Worm (Caenorhabditis elegans): ENCODE results near the gene srg-7.

srg-7 gene

ce11 chrIII:6298131-6298530 is 30.2 kb upstream of the srg-7 start, which contains the start of gene F47D12.3:
Gene F47D12.3 (plus strand): TSS chrIII:6298461.
- TF ChIP-seq nhr-28 (tag; optimal IDR thresholded peaks at IDR 0.05) (no peak), mls-2 (tag; optimal IDR thresholded peaks at IDR 0.05) (no peak), lsy-2 (tag; optimal IDR thresholded peaks at IDR 0.05) (no peak), tbx-8 (GFP tag; optimal IDR thresholded peaks at IDR 0.05) (no peak), bed-3 (GFP tag; optimal IDR thresholded peaks at IDR 0.05) (no peak), ham-2 (GFP tag; optimal IDR thresholded peaks at IDR 0.05) (no peak), drap-1 (GFP tag; optimal IDR thresholded peaks at IDR 0.05) (no peak), nhr-12 (tag; optimal IDR thresholded peaks at IDR 0.05) (no peak), ces-1 (GFP tag; optimal IDR thresholded peaks at IDR 0.05) (no peak), elt-3 (tag; optimal IDR thresholded peaks at IDR 0.05) (no peak), lin-32 (GFP tag; optimal IDR thresholded peaks at IDR 0.05) (no peak), unc-39 (tag; optimal IDR thresholded peaks at IDR 0.05) (no peak), sem-2 (GFP tag; optimal IDR thresholded peaks at IDR 0.05) (no peak), ceh-83 (GFP tag; optimal IDR thresholded peaks at IDR 0.05) (no peak), unc-62 (GFP tag; optimal IDR thresholded peaks at IDR 0.05) (no peak), hlh-1 (tag; optimal IDR thresholded peaks at IDR 0.05) (no peak)

ce11 chrIII:6297599-6297998 is 29.6 kb upstream of the srg-7 start:
- no peak for TF ChIP-seq nhr-12 (tag; optimal IDR thresholded peaks at IDR 0.05)
- peak; percentile 33 for TF ChIP-seq ces-1 (GFP tag; optimal IDR thresholded peaks at IDR 0.05)

- TF ChIP-seq elt-3 (tag; optimal IDR thresholded peaks at IDR 0.05): no peak
- TF ChIP-seq mls-2 (tag; optimal IDR thresholded peaks at IDR 0.05): no peak
Measured at ce11 chrIII:6295972-6296700, 28.2 kb upstream of the srg-7 start, which contains the start of gene F47D12.7. Gene F47D12.7 (minus strand): TSS chrIII:6296022.

ce11 chrIII:6290469-6291182 is 22.7 kb upstream of the srg-7 start:
- no peak for TF ChIP-seq M03D4.4 (tag; optimal IDR thresholded peaks at IDR 0.05)

- TF ChIP-seq tbx-8 (GFP tag; optimal IDR thresholded peaks at IDR 0.05) (no peak), unc-120 (tag; optimal IDR thresholded peaks at IDR 0.05; ENCODE audit: poor library complexity, severe bottlenecking) (no peak), nhr-237 (tag; optimal IDR thresholded peaks at IDR 0.05) (no peak), mab-5 (tag; optimal IDR thresholded peaks at IDR 0.05) (no peak), unc-62 (GFP tag; optimal IDR thresholded peaks at IDR 0.05) (no peak), nhr-12 (tag; optimal IDR thresholded peaks at IDR 0.05) (no peak), ces-1 (GFP tag; optimal IDR thresholded peaks at IDR 0.05) (no peak), sem-2 (GFP tag; optimal IDR thresholded peaks at IDR 0.05) (no peak), elt-3 (tag; optimal IDR thresholded peaks at IDR 0.05) (no peak), ham-2 (GFP tag; optimal IDR thresholded peaks at IDR 0.05) (no peak), ztf-11 (tag; optimal IDR thresholded peaks at IDR 0.05) (no peak), lsy-2 (tag; optimal IDR thresholded peaks at IDR 0.05) (no peak), ceh-83 (GFP tag; optimal IDR thresholded peaks at IDR 0.05) (no peak), flh-1 (GFP tag; optimal IDR thresholded peaks at IDR 0.05) (no peak)
Measured at ce11 chrIII:6289366-6289765, 21.4 kb upstream of the srg-7 start.

- TF ChIP-seq pha-4 (tag; optimal IDR thresholded peaks at IDR 0.05) (no peak), flh-1 (GFP tag; optimal IDR thresholded peaks at IDR 0.05) (no peak), ceh-43 (GFP tag; optimal IDR thresholded peaks at IDR 0.05) (no peak), sptf-1 (tag; optimal IDR thresholded peaks at IDR 0.05) (no peak), ham-2 (GFP tag; optimal IDR thresholded peaks at IDR 0.05) (no peak), sem-2 (GFP tag; optimal IDR thresholded peaks at IDR 0.05) (no peak), M03D4.4 (tag; optimal IDR thresholded peaks at IDR 0.05) (no peak), nhr-12 (tag; optimal IDR thresholded peaks at IDR 0.05) (no peak), unc-62 (GFP tag; optimal IDR thresholded peaks at IDR 0.05) (no peak), snpc-4 (tag; optimal IDR thresholded peaks at IDR 0.05) (no peak), unc-39 (tag; optimal IDR thresholded peaks at IDR 0.05) (no peak), nhr-76 (tag; optimal IDR thresholded peaks at IDR 0.05) (no peak), elt-3 (tag; optimal IDR thresholded peaks at IDR 0.05) (no peak), nhr-2 (tag; optimal IDR thresholded peaks at IDR 0.05) (no peak), drap-1 (GFP tag; optimal IDR thresholded peaks at IDR 0.05) (no peak), blmp-1 (tag; optimal IDR thresholded peaks at IDR 0.05) (no peak)
Measured at ce11 chrIII:6287195-6287594, 19.2 kb upstream of the srg-7 start, which contains the start of gene F47D12.6. Gene F47D12.6 (minus strand): TSS chrIII:6287295.

Measured in whole organism, mixed stage, embryonic.